Fruit fly (Drosophila melanogaster) whole organism, embryonic: Measurements from ENCODE around the gene CG31431.

Experiments used
- Abd-B ChIP-seq: fragments of 200-800 bp; sonication (Bioruptor generic); optimal IDR thresholded peaks from 2 replicates; lab custom pipeline; 2018; ENCODE audit warnings: missing biosample characterization, mild to moderate bottlenecking, missing genetic modification characterization, moderate library complexity
- B-H1 ChIP-seq: fragments of 200-800 bp; sonication (Bioruptor generic); IDR thresholded peaks from 3 replicates; pipeline ENCODE4 v1.3.6; 2022; ENCODE audit warnings: missing biosample characterization, missing genetic modification characterization
- Bgb ChIP-seq: fragments of 200-800 bp; sonication (Bioruptor generic); IDR thresholded peaks from 2 replicates; pipeline ENCODE4 v1.3.6; 2022; ENCODE audit warnings: missing biosample characterization, missing genetic modification characterization; ENCODE audit not compliant: partially characterized antibody
- BtbVII ChIP-seq: fragments of 200-800 bp; sonication (Bioruptor generic); optimal IDR thresholded peaks from 3 replicates; lab custom pipeline; 2017; ENCODE audit warnings: missing biosample characterization, mild to moderate bottlenecking, missing genetic modification characterization
- Bteb2 ChIP-seq: fragments of 200-800 bp; sonication (Bioruptor generic); optimal IDR thresholded peaks from 2 replicates; lab custom pipeline; 2016; ENCODE audit warnings: missing biosample characterization, missing genetic modification characterization
- CG10979 ChIP-seq: fragments of 200-800 bp; sonication (Bioruptor generic); optimal IDR thresholded peaks from 2 replicates; lab custom pipeline; 2018; ENCODE audit warnings: missing biosample characterization, mild to moderate bottlenecking, missing genetic modification characterization, moderate library complexity
- CG11093 ChIP-seq: fragments of 200-800 bp; sonication (Bioruptor generic); IDR thresholded peaks from 3 replicates; pipeline ENCODE4 v1.3.6; 2022; ENCODE audit warnings: missing biosample characterization, missing genetic modification characterization
- CG13296 ChIP-seq: fragments of 200-800 bp; sonication (Bioruptor generic); optimal IDR thresholded peaks from 3 replicates; lab custom pipeline; 2018; ENCODE audit warnings: missing biosample characterization, mild to moderate bottlenecking, missing genetic modification characterization
- CG14014 ChIP-seq: fragments of 200-800 bp; sonication (Bioruptor generic); IDR thresholded peaks from 2 replicates; pipeline ENCODE4 v1.3.6; 2022; ENCODE audit warnings: missing biosample characterization, missing genetic modification characterization
- CG1529 ChIP-seq: fragments of 200-800 bp; sonication (Bioruptor generic); optimal IDR thresholded peaks from 3 replicates; lab custom pipeline; 2018; ENCODE audit warnings: missing biosample characterization, missing genetic modification characterization
- CG16779 ChIP-seq: fragments of 200-800 bp; sonication (Bioruptor generic); IDR thresholded peaks from 2 replicates; pipeline ENCODE4 v1.3.6; 2022; ENCODE audit warnings: missing biosample characterization, missing genetic modification characterization
- CG16863 ChIP-seq: fragments of 200-800 bp; sonication (Bioruptor generic); optimal IDR thresholded peaks from 3 replicates; lab custom pipeline; 2016; ENCODE audit warnings: missing biosample characterization, missing genetic modification characterization
- CG1832 ChIP-seq: fragments of 200-800 bp; sonication (Bioruptor generic); optimal IDR thresholded peaks from 2 replicates; lab custom pipeline; 2017; ENCODE audit warnings: missing biosample characterization, mild to moderate bottlenecking, missing genetic modification characterization, inconsistent platforms
- CG18599 ChIP-seq: fragments of 200-800 bp; sonication (Bioruptor generic); optimal IDR thresholded peaks from 3 replicates; lab custom pipeline; 2017; ENCODE audit warnings: missing biosample characterization, missing genetic modification characterization, mild to moderate bottlenecking, moderate library complexity, missing genetic modification reagents
- CG30020 ChIP-seq: fragments of 200-800 bp; optimal IDR thresholded peaks from 2 replicates; lab custom pipeline; 2019; ENCODE audit warnings: missing biosample characterization, mild to moderate bottlenecking, missing genetic modification characterization, moderate library complexity
- CG31224 ChIP-seq: fragments of 200-800 bp; sonication (Bioruptor generic); IDR thresholded peaks from 2 replicates; pipeline ENCODE4 v1.3.6; 2022; ENCODE audit warnings: missing biosample characterization, missing genetic modification characterization
- CG3726 ChIP-seq: fragments of 200-800 bp; sonication (Bioruptor generic); IDR thresholded peaks from 3 replicates; pipeline ENCODE4, ENCODE4 v1.3.6; 2022; ENCODE audit warnings: missing biosample characterization, missing genetic modification characterization
- CG4328 ChIP-seq: fragments of 200-800 bp; sonication (Bioruptor generic); optimal IDR thresholded peaks from 3 replicates; lab custom pipeline; 2017; ENCODE audit warnings: missing biosample characterization, missing genetic modification reagents, missing genetic modification characterization
- CG4617 ChIP-seq: fragments of 200-800 bp; sonication (Bioruptor generic); optimal IDR thresholded peaks from 3 replicates; lab custom pipeline; 2016; ENCODE audit warnings: missing biosample characterization, missing genetic modification characterization, borderline replicate concordance
- CG6654 ChIP-seq: fragments of 200-800 bp; sonication (Bioruptor generic); optimal IDR thresholded peaks from 2 replicates; lab custom pipeline; 2017; ENCODE audit warnings: missing biosample characterization, mild to moderate bottlenecking, missing genetic modification characterization
- CG7928 ChIP-seq: fragments of 200-800 bp; sonication (Bioruptor generic); optimal IDR thresholded peaks from 2 replicates; lab custom pipeline; 2017; ENCODE audit warnings: missing biosample characterization, mild to moderate bottlenecking, missing genetic modification characterization
- CG8388 ChIP-seq: fragments of 200-800 bp; sonication (Bioruptor generic); optimal IDR thresholded peaks from 2 replicates; lab custom pipeline; 2019; ENCODE audit warnings: missing biosample characterization, mild to moderate bottlenecking, missing genetic modification characterization, moderate library complexity
- Dfd ChIP-seq, 2 experiments: fragments of >200 bp; optimal IDR thresholded peaks; 2 replicates each; lab custom pipeline; 2017; ENCODE audit warnings: missing biosample characterization in 2 of 2, missing genetic modification characterization in 2 of 2
- HLHmδ ChIP-seq: fragments of 200-800 bp; sonication (Bioruptor generic); optimal IDR thresholded peaks from 2 replicates; lab custom pipeline; 2018; ENCODE audit warnings: missing biosample characterization, mild to moderate bottlenecking, missing genetic modification characterization, moderate library complexity
- Hey ChIP-seq: fragments of 200-800 bp; sonication (Bioruptor generic); optimal IDR thresholded peaks from 3 replicates; lab custom pipeline; 2018; ENCODE audit warnings: missing biosample characterization, mild to moderate bottlenecking, missing genetic modification characterization
- Hr3 ChIP-seq: fragments of 200-800 bp; sonication (Bioruptor generic); optimal IDR thresholded peaks from 3 replicates; lab custom pipeline; 2016; ENCODE audit warnings: missing biosample characterization, missing genetic modification characterization
- Mes4 ChIP-seq: fragments of 200-800 bp; sonication (Bioruptor generic); optimal IDR thresholded peaks from 2 replicates; lab custom pipeline; 2016; ENCODE audit warnings: missing biosample characterization, missing genetic modification characterization
- Mrtf ChIP-seq: fragments of 200-800 bp; sonication (Bioruptor generic); IDR thresholded peaks from 3 replicates; pipeline ENCODE4 v1.3.6; 2022; ENCODE audit warnings: missing biosample characterization, missing genetic modification characterization
- Myb ChIP-seq: fragments of 200-800 bp; sonication (Bioruptor generic); optimal IDR thresholded peaks from 2 replicates; lab custom pipeline; 2016; ENCODE audit warnings: missing biosample characterization, missing genetic modification characterization
- Ptx1 ChIP-seq: fragments of 200-800 bp; sonication (Bioruptor generic); IDR thresholded peaks from 2 replicates; pipeline ENCODE4 v1.3.6; 2022; ENCODE audit warnings: missing biosample characterization, missing genetic modification characterization
- ato ChIP-seq: fragments of 200-800 bp; sonication (Bioruptor generic); IDR thresholded peaks from 2 replicates; pipeline ENCODE4 v1.3.6; 2022; ENCODE audit warnings: missing biosample characterization, missing genetic modification characterization; ENCODE audit not compliant: partially characterized antibody
- cas ChIP-seq: fragments of 200-800 bp; sonication (Bioruptor generic); IDR thresholded peaks from 2 replicates; pipeline ENCODE4 v1.3.6; 2022; ENCODE audit warnings: missing biosample characterization, missing genetic modification characterization
- caup ChIP-seq: fragments of 200-800 bp; sonication (Bioruptor generic); optimal IDR thresholded peaks from 3 replicates; lab custom pipeline; 2017; ENCODE audit warnings: missing biosample characterization, mild to moderate bottlenecking, missing genetic modification characterization, moderate library complexity; ENCODE audit not compliant: severe bottlenecking
- disco-r ChIP-seq: fragments of 200-800 bp; sonication (Bioruptor generic); optimal IDR thresholded peaks from 2 replicates; lab custom pipeline; 2016; ENCODE audit warnings: missing biosample characterization, missing genetic modification characterization
- emc ChIP-seq: fragments of 200-800 bp; sonication (Bioruptor generic); optimal IDR thresholded peaks from 2 replicates; lab custom pipeline; 2016; ENCODE audit warnings: missing biosample characterization, missing genetic modification characterization
- ems ChIP-seq: fragments of 200-800 bp; sonication (Bioruptor generic); optimal IDR thresholded peaks from 3 replicates; lab custom pipeline; 2016; ENCODE audit warnings: missing biosample characterization, missing genetic modification characterization
- grn ChIP-seq: fragments of 200-800 bp; sonication (Bioruptor generic); optimal IDR thresholded peaks from 3 replicates; lab custom pipeline; 2017; ENCODE audit warnings: missing biosample characterization, missing genetic modification characterization
- ham ChIP-seq: fragments of 200-800 bp; sonication (Bioruptor generic); IDR thresholded peaks from 2 replicates; pipeline ENCODE4 v1.3.6; 2022; ENCODE audit warnings: missing biosample characterization, missing genetic modification characterization
- kah ChIP-seq: fragments of 200-800 bp; sonication (Bioruptor generic); optimal IDR thresholded peaks from 2 replicates; lab custom pipeline; 2018; ENCODE audit warnings: missing biosample characterization, mild to moderate bottlenecking, missing genetic modification characterization
- rib ChIP-seq: fragments of 200-800 bp; sonication (Bioruptor generic); IDR thresholded peaks from 2 replicates; pipeline ENCODE4 v1.3.6; 2022; ENCODE audit warnings: missing biosample characterization, missing genetic modification characterization
- ro ChIP-seq: fragments of 200-800 bp; sonication (Bioruptor generic); IDR thresholded peaks from 2 replicates; pipeline ENCODE4 v1.3.6; 2022; ENCODE audit warnings: missing biosample characterization, missing genetic modification characterization
- sc ChIP-seq, 3 experiments: fragments of >200 bp in 2 of 3; fragments of 200-800 bp in 1 of 3; sonication (Bioruptor generic) in 1 of 3; optimal IDR thresholded peaks; 2 replicates in 2 of 3; 3 replicates in 1 of 3; lab custom pipeline; 2017; ENCODE audit warnings: mild to moderate bottlenecking in 1 of 3, missing biosample characterization in 1 of 3, missing genetic modification characterization in 1 of 3, missing genetic modification reagents in 1 of 3
- slbo ChIP-seq: fragments of 200-800 bp; sonication (Bioruptor generic); IDR thresholded peaks from 2 replicates; pipeline ENCODE4 v1.3.6; 2022; ENCODE audit warnings: missing biosample characterization, missing genetic modification characterization
- sna ChIP-seq: fragments of 200-800 bp; sonication (Bioruptor generic); IDR thresholded peaks from 2 replicates; pipeline ENCODE4 v1.3.6; 2022; ENCODE audit warnings: missing biosample characterization, missing genetic modification characterization; ENCODE audit not compliant: partially characterized antibody
- sqz ChIP-seq: fragments of 200-800 bp; sonication (Bioruptor generic); optimal IDR thresholded peaks from 3 replicates; lab custom pipeline; 2018; ENCODE audit warnings: missing biosample characterization, mild to moderate bottlenecking, missing genetic modification characterization
- sug ChIP-seq: fragments of 200-800 bp; optimal IDR thresholded peaks from 2 replicates; lab custom pipeline; 2019; ENCODE audit warnings: missing biosample characterization, mild to moderate bottlenecking, missing genetic modification characterization, moderate library complexity
- tin ChIP-seq: fragments of 200-800 bp; sonication (Bioruptor generic); optimal IDR thresholded peaks from 3 replicates; lab custom pipeline; 2016; ENCODE audit warnings: missing biosample characterization, missing genetic modification characterization
- tna ChIP-seq: fragments of 200-800 bp; sonication (Bioruptor generic); IDR thresholded peaks from 2 replicates; pipeline ENCODE4 v1.3.6; 2022; ENCODE audit warnings: missing biosample characterization, missing genetic modification characterization; ENCODE audit not compliant: partially characterized antibody
- usp ChIP-seq: fragments of >200 bp; optimal IDR thresholded peaks from 2 replicates; lab custom pipeline; 2017; ENCODE audit warnings: missing biosample characterization, missing genetic modification characterization
- vnd ChIP-seq: fragments of 200-800 bp; sonication (Bioruptor generic); IDR thresholded peaks from 3 replicates; pipeline ENCODE4 v1.3.6; 2022; ENCODE audit warnings: missing biosample characterization, missing genetic modification characterization; ENCODE audit not compliant: partially characterized antibody
- zen ChIP-seq: fragments of 200-800 bp; sonication (Bioruptor generic); optimal IDR thresholded peaks from 3 replicates; lab custom pipeline; 2018; ENCODE audit warnings: missing biosample characterization, mild to moderate bottlenecking, missing genetic modification characterization, moderate library complexity

The CG31431 gene

DNA sequence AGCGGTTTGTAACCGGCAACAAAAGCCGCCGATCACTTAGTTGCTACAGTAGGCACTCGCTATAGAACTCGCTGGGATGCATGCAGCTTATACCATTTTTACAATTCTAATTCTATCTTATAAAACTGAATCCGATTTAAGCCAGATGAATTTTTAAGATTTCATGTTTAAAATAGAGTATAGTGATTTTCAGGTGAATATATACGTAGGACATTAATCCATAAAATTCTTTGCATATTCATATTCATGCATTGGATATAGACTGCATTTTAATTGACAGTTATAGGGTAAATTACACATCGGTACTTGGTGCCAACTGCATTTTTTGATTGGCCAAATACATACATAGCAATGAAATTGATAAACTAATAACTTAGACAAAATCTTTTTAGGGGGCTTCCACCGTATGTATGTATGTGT lies 17.1 kb downstream of the CG31431 start (continued):
- TF ChIP-seq CG1832 (GFP tag; lab: Kevin White, UChicago) (no peak), cas (GFP tag; lab: Robert Waterston, UW) (no peak), CG3726 (GFP tag; lab: Robert Waterston, UW) (no peak), Mrtf (GFP tag; lab: Robert Waterston, UW) (0 out of 3 replicates have a peak, but pooled peaks have one; percentile 43), CG13296 (GFP tag; lab: Kevin White, UChicago) (no peak), Dfd (GFP tag; optimal IDR thresholded peaks at IDR 0.05; lab: Kevin White, UChicago) (no peak), CG16779 (no peak), CG16863 (GFP tag; lab: Kevin White, UChicago) (peak; percentile 12), sc (optimal IDR thresholded peaks at IDR 0.05; lab: Kevin White, UChicago) (no peak), sc (GFP tag; optimal IDR thresholded peaks at IDR 0.05; lab: Kevin White, UChicago) (no peak), CG18599 (no peak), disco-r (no peak), Hr3 (GFP tag; lab: Kevin White, UChicago) (peak; percentile 20), CG14014 (no peak), rib (GFP tag; lab: Robert Waterston, UW) (no peak), ato (GFP tag; lab: Robert Waterston, UW) (no peak), CG10979 (tag; lab: Kevin White, UChicago) (peak; percentile 49), CG6654 (GFP tag; lab: Kevin White, UChicago) (peak; percentile 9), Bteb2 (GFP tag; lab: Kevin White, UChicago) (no peak), ems (GFP tag; lab: Kevin White, UChicago) (peak; percentile 16), caup (GFP tag; lab: Kevin White, UChicago) (no peak), slbo (GFP tag; lab: Robert Waterston, UW) (peak; percentile 55), tin (peak; percentile 12), tna (GFP tag; lab: Robert Waterston, UW) (no peak), BtbVII (no peak), zen (no peak), CG7928 (no peak), ro (GFP tag; lab: Robert Waterston, UW) (no peak), emc (GFP tag; lab: Kevin White, UChicago) (no peak), grn (GFP tag; lab: Kevin White, UChicago) (no peak), HLHmδ (no peak), Ptx1 (peak; percentile 65), CG30020 (tag; lab: Kevin White, UChicago) (no peak), Abd-B (no peak), CG8388 (GFP tag; lab: Kevin White, UChicago) (peak; percentile 32), sug (tag; lab: Kevin White, UChicago) (no peak), Bgb (GFP tag; lab: Robert Waterston, UW) (no peak), CG31224 (peak; percentile 32), CG11093 (no peak), CG4617 (GFP tag; lab: Kevin White, UChicago) (no peak), sna (no peak), CG4328 (GFP tag; lab: Kevin White, UChicago) (no peak), CG1529 (GFP tag; lab: Kevin White, UChicago) (no peak), vnd (GFP tag; lab: Robert Waterston, UW) (no peak), kah (GFP tag; lab: Kevin White, UChicago) (no peak), sqz (GFP tag; lab: Kevin White, UChicago) (no peak), Myb (GFP tag; lab: Kevin White, UChicago) (no peak), Hey (no peak), usp (GFP tag; lab: Kevin White, UChicago) (no peak), ham (no peak), B-H1 (peak; percentile 29; the same call in 1 of the 3 replicates), Mes4 (GFP tag; lab: Kevin White, UChicago) (no peak)
